Fruit fly (Drosophila melanogaster) whole organism, embryonic: ENCODE measurements around the gene ckd.

Experiments
- CG1024 ChIP-seq: fragments of 200-800 bp; sonication (Bioruptor generic); IDR thresholded peaks from 2 replicates; pipeline ENCODE4 v1.3.6; 2022; ENCODE audit warnings: missing biosample characterization, missing genetic modification characterization
- CG11504 ChIP-seq: fragments of 200-800 bp; sonication (Bioruptor generic); optimal IDR thresholded peaks from 3 replicates; lab custom pipeline; 2019; ENCODE audit warnings: missing biosample characterization, mild to moderate bottlenecking, missing genetic modification characterization, moderate library complexity
- CG11695 ChIP-seq: fragments of 200-800 bp; sonication (Bioruptor generic); IDR thresholded peaks from 3 replicates; pipeline ENCODE4 v1.3.6; 2022; ENCODE audit warnings: missing biosample characterization, missing genetic modification characterization
- CG15073 ChIP-seq: fragments of 200-800 bp; sonication (Bioruptor generic); optimal IDR thresholded peaks from 2 replicates; lab custom pipeline; 2016; ENCODE audit warnings: missing biosample characterization, missing genetic modification characterization
- CG17829 ChIP-seq: fragments of 200-800 bp; optimal IDR thresholded peaks from 2 replicates; lab custom pipeline; 2019; ENCODE audit warnings: missing biosample characterization, mild to moderate bottlenecking, missing genetic modification characterization, moderate library complexity
- CG2678 ChIP-seq: fragments of 200-800 bp; sonication (Bioruptor generic); optimal IDR thresholded peaks from 3 replicates; lab custom pipeline; 2019; ENCODE audit warnings: missing biosample characterization, mild to moderate bottlenecking, missing genetic modification characterization, moderate library complexity
- CG2889 ChIP-seq: fragments of 200-800 bp; sonication (Bioruptor generic); IDR thresholded peaks from 3 replicates; pipeline ENCODE4 v1.3.6; 2022; ENCODE audit warnings: missing biosample characterization, missing genetic modification characterization
- CG30403 ChIP-seq: fragments of 200-800 bp; sonication (Bioruptor generic); optimal IDR thresholded peaks from 3 replicates; lab custom pipeline; 2016; ENCODE audit warnings: missing biosample characterization, missing genetic modification characterization
- CG3407 ChIP-seq: fragments of 200-800 bp; sonication (Bioruptor generic); optimal IDR thresholded peaks from 2 replicates; lab custom pipeline; 2018; ENCODE audit warnings: missing biosample characterization, mild to moderate bottlenecking, missing genetic modification characterization
- CG6175 ChIP-seq: fragments of 200-800 bp; sonication (Bioruptor generic); IDR thresholded peaks from 3 replicates; pipeline ENCODE4 v1.3.6; 2022; ENCODE audit warnings: missing biosample characterization, missing genetic modification characterization
- CG6689 ChIP-seq: fragments of 200-800 bp; sonication (Bioruptor generic); IDR thresholded peaks from 2 replicates; pipeline ENCODE4 v1.3.6; 2022; ENCODE audit warnings: missing biosample characterization, missing genetic modification characterization
- CG7786 ChIP-seq: fragments of 200-800 bp; sonication (Bioruptor generic); optimal IDR thresholded peaks from 2 replicates; lab custom pipeline; 2016; ENCODE audit warnings: missing biosample characterization, missing genetic modification characterization
- CG7839 ChIP-seq: fragments of 200-800 bp; sonication (Bioruptor generic); optimal IDR thresholded peaks from 3 replicates; lab custom pipeline; 2018; ENCODE audit warnings: missing biosample characterization, mild to moderate bottlenecking, missing genetic modification characterization, moderate library complexity
- CG7987 ChIP-seq: fragments of 200-800 bp; sonication (Bioruptor generic); optimal IDR thresholded peaks from 2 replicates; lab custom pipeline; 2018; ENCODE audit warnings: missing biosample characterization, mild to moderate bottlenecking, missing genetic modification characterization, moderate library complexity
- CG9215 ChIP-seq: fragments of 200-800 bp; sonication (Bioruptor generic); IDR thresholded peaks from 2 replicates; pipeline ENCODE4 v1.3.6; 2022; ENCODE audit warnings: missing biosample characterization, missing genetic modification characterization
- CG9817 ChIP-seq: fragments of 200-800 bp; sonication (Bioruptor generic); optimal IDR thresholded peaks from 2 replicates; lab custom pipeline; 2018; ENCODE audit warnings: missing biosample characterization, mild to moderate bottlenecking, missing genetic modification characterization, moderate library complexity
- Chrac-16 ChIP-seq: fragments of 200-800 bp; sonication (Bioruptor generic); optimal IDR thresholded peaks from 3 replicates; lab custom pipeline; 2016; ENCODE audit warnings: missing biosample characterization, missing genetic modification characterization
- CkIIα-i1 ChIP-seq: fragments of 200-800 bp; sonication (Bioruptor generic); IDR thresholded peaks from 2 replicates; pipeline ENCODE4 v1.3.6; 2022; ENCODE audit warnings: missing biosample characterization, missing genetic modification characterization
- CrebB ChIP-seq: fragments of 200-800 bp; sonication (Bioruptor generic); optimal IDR thresholded peaks from 3 replicates; lab custom pipeline; 2018; ENCODE audit warnings: missing biosample characterization, mild to moderate bottlenecking, missing genetic modification characterization
- D19A ChIP-seq: fragments of 200-800 bp; optimal IDR thresholded peaks from 3 replicates; lab custom pipeline; 2019; ENCODE audit warnings: missing biosample characterization, mild to moderate bottlenecking, missing genetic modification characterization, moderate library complexity
- Oaz ChIP-seq: fragments of 200-800 bp; sonication (Bioruptor generic); IDR thresholded peaks from 2 replicates; pipeline ENCODE4 v1.3.6; 2022; ENCODE audit warnings: missing biosample characterization, missing genetic modification characterization
- Oli ChIP-seq: fragments of 200-800 bp; sonication (Bioruptor generic); optimal IDR thresholded peaks from 2 replicates; lab custom pipeline; 2018; ENCODE audit warnings: missing biosample characterization, mild to moderate bottlenecking, missing genetic modification characterization, moderate library complexity
- Optix ChIP-seq: fragments of 200-800 bp; sonication (Bioruptor generic); IDR thresholded peaks from 3 replicates; pipeline ENCODE4 v1.3.6; 2022; ENCODE audit warnings: missing biosample characterization, missing genetic modification characterization
- PHDP ChIP-seq: fragments of 200-800 bp; sonication (Bioruptor generic); optimal IDR thresholded peaks from 3 replicates; lab custom pipeline; 2018; ENCODE audit warnings: missing biosample characterization, mild to moderate bottlenecking, missing genetic modification characterization, moderate library complexity
- Xbp1 ChIP-seq: fragments of 200-800 bp; sonication (Bioruptor generic); optimal IDR thresholded peaks from 3 replicates; lab custom pipeline; 2016; ENCODE audit warnings: missing biosample characterization, mild to moderate bottlenecking, missing genetic modification characterization
- ab ChIP-seq: fragments of 200-800 bp; sonication (Bioruptor generic); optimal IDR thresholded peaks from 2 replicates; lab custom pipeline; 2016; ENCODE audit warnings: missing biosample characterization, missing genetic modification characterization
- ash1 ChIP-seq: fragments of 200-800 bp; sonication (Bioruptor generic); optimal IDR thresholded peaks from 2 replicates; lab custom pipeline; 2018; ENCODE audit warnings: missing biosample characterization, mild to moderate bottlenecking, missing genetic modification characterization
- cad ChIP-seq: fragments of >200 bp; optimal IDR thresholded peaks from 2 replicates; lab custom pipeline; 2017; ENCODE audit warnings: missing biosample characterization, missing genetic modification characterization
- cg ChIP-seq: fragments of 200-800 bp; sonication (Bioruptor generic); optimal IDR thresholded peaks from 3 replicates; lab custom pipeline; 2019; ENCODE audit warnings: missing biosample characterization, mild to moderate bottlenecking, missing genetic modification characterization, moderate library complexity
- crol ChIP-seq: fragments of 200-800 bp; sonication (Bioruptor generic); IDR thresholded peaks from 2 replicates; pipeline ENCODE4 v1.3.6; 2022; ENCODE audit warnings: missing biosample characterization, missing genetic modification characterization
- danr ChIP-seq: fragments of 200-800 bp; sonication (Bioruptor generic); IDR thresholded peaks from 2 replicates; pipeline ENCODE4 v1.3.6; 2022; ENCODE audit warnings: missing biosample characterization, missing genetic modification characterization
- dmrt99B ChIP-seq: fragments of 200-800 bp; sonication (Bioruptor generic); optimal IDR thresholded peaks from 2 replicates; lab custom pipeline; 2018; ENCODE audit warnings: missing biosample characterization, mild to moderate bottlenecking, missing genetic modification characterization, moderate library complexity
- dpn ChIP-seq, 2 experiments: fragments of 200-800 bp; sonication (Bioruptor generic); optimal IDR thresholded peaks; 3 replicates each; lab custom pipeline; 2016; ENCODE audit warnings: missing biosample characterization in 2 of 2, missing genetic modification characterization in 2 of 2
- gcm ChIP-seq: fragments of 200-800 bp; sonication (Bioruptor generic); optimal IDR thresholded peaks from 2 replicates; lab custom pipeline; 2019; ENCODE audit warnings: missing biosample characterization, mild to moderate bottlenecking, missing genetic modification characterization, moderate library complexity
- ham ChIP-seq: fragments of 200-800 bp; sonication (Bioruptor generic); IDR thresholded peaks from 2 replicates; pipeline ENCODE4 v1.3.6; 2022; ENCODE audit warnings: missing biosample characterization, missing genetic modification characterization
- hb ChIP-seq: fragments of 200-800 bp; sonication (Bioruptor generic); IDR thresholded peaks from 3 replicates; pipeline ENCODE4 v1.3.6; 2022; ENCODE audit warnings: missing biosample characterization, missing genetic modification characterization; ENCODE audit not compliant: partially characterized antibody
- ken ChIP-seq: fragments of 200-800 bp; sonication (Bioruptor generic); IDR thresholded peaks from 3 replicates; pipeline ENCODE4 v1.3.6; 2022; ENCODE audit warnings: missing biosample characterization, missing genetic modification characterization
- lola ChIP-seq, 3 experiments: fragments of >200 bp in 2 of 3; fragments of 200-800 bp in 1 of 3; sonication (Bioruptor generic) in 1 of 3; optimal IDR thresholded peaks; 2 replicates each; lab custom pipeline; 2017 to 2019; ENCODE audit warnings: missing biosample characterization in 3 of 3, missing genetic modification characterization in 3 of 3, mild to moderate bottlenecking in 1 of 3, moderate library complexity in 1 of 3
- mirr ChIP-seq: fragments of 200-800 bp; sonication (Bioruptor generic); optimal IDR thresholded peaks from 3 replicates; lab custom pipeline; 2018; ENCODE audit warnings: missing biosample characterization, mild to moderate bottlenecking, missing genetic modification characterization
- mld ChIP-seq: fragments of 200-800 bp; sonication (Bioruptor generic); IDR thresholded peaks from 3 replicates; pipeline ENCODE4 v1.3.6; 2022; ENCODE audit warnings: missing biosample characterization, missing genetic modification characterization; ENCODE audit not compliant: partially characterized antibody
- nau ChIP-seq: fragments of 200-800 bp; sonication (Bioruptor generic); optimal IDR thresholded peaks from 3 replicates; lab custom pipeline; 2017; ENCODE audit warnings: missing biosample characterization, mild to moderate bottlenecking, missing genetic modification characterization, missing genetic modification reagents
- oc ChIP-seq: fragments of 200-800 bp; sonication (Bioruptor generic); optimal IDR thresholded peaks from 2 replicates; lab custom pipeline; 2018; ENCODE audit warnings: missing biosample characterization, mild to moderate bottlenecking, missing genetic modification characterization, moderate library complexity
- otp ChIP-seq: fragments of 200-800 bp; sonication (Bioruptor generic); IDR thresholded peaks from 3 replicates; pipeline ENCODE4, ENCODE4 v1.3.6; 2022; ENCODE audit warnings: missing biosample characterization, missing genetic modification characterization
- p53 ChIP-seq: fragments of 200-800 bp; sonication (Bioruptor generic); optimal IDR thresholded peaks from 2 replicates; lab custom pipeline; 2016; ENCODE audit warnings: missing biosample characterization, missing genetic modification characterization
- pzg ChIP-seq: fragments of 200-800 bp; sonication (Bioruptor generic); optimal IDR thresholded peaks from 3 replicates; lab custom pipeline; 2018; ENCODE audit warnings: missing biosample characterization, mild to moderate bottlenecking, missing genetic modification characterization, moderate library complexity
- rib ChIP-seq: fragments of 200-800 bp; sonication (Bioruptor generic); IDR thresholded peaks from 2 replicates; pipeline ENCODE4 v1.3.6; 2022; ENCODE audit warnings: missing biosample characterization, missing genetic modification characterization
- sna ChIP-seq: fragments of 200-800 bp; sonication (Bioruptor generic); IDR thresholded peaks from 2 replicates; pipeline ENCODE4 v1.3.6; 2022; ENCODE audit warnings: missing biosample characterization, missing genetic modification characterization; ENCODE audit not compliant: partially characterized antibody
- sob ChIP-seq: fragments of 200-800 bp; sonication (Bioruptor generic); IDR thresholded peaks from 2 replicates; pipeline ENCODE4 v1.3.6; 2022; ENCODE audit warnings: missing biosample characterization, missing genetic modification characterization
- unpg ChIP-seq: fragments of 200-800 bp; sonication (Bioruptor generic); optimal IDR thresholded peaks from 3 replicates; lab custom pipeline; 2018; ENCODE audit warnings: missing biosample characterization, mild to moderate bottlenecking, missing genetic modification characterization, moderate library complexity
- vvl ChIP-seq: fragments of 200-800 bp; sonication (Bioruptor generic); IDR thresholded peaks from 2 replicates; pipeline ENCODE4 v1.3.6; 2022; ENCODE audit warnings: missing biosample characterization, missing genetic modification characterization
- wek ChIP-seq: fragments of 200-800 bp; sonication (Bioruptor generic); optimal IDR thresholded peaks from 3 replicates; lab custom pipeline; 2018; ENCODE audit warnings: missing biosample characterization, mild to moderate bottlenecking, missing genetic modification characterization, moderate library complexity

ckd gene

DNA sequence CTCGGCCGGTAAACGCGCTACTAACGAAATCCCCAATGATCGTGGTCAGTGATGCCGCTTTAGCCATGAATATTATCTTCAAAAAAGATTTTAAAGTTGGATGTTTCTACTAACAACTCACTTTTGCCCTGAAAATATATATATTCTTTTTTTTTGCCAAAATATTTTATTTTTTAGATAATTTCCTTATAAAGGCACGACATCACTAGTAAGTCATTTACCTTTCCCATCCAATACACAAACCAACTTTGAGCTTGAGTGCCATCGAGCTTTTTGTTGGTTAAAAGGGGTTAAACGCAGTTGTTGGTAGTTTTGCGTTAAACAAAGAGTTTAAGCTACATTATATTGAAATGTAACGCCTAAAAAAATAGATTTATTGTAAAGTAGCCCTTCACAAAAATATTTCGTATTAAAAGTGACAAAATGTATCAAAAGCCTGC is 45.4 kb downstream of the ckd start, which contains the start of gene CG14968 (continued):
- TF ChIP-seq CG2889 (GFP tag; lab: Robert Waterston, UW) (peak; percentile 93), Chrac-16 (GFP tag; lab: Kevin White, UChicago) (peak; percentile 91), mld (GFP tag; lab: Robert Waterston, UW) (no peak), ham (GFP tag; lab: Robert Waterston, UW) (peak; percentile 81), ash1 (GFP tag; lab: Kevin White, UChicago) (peak; percentile 72), CG15073 (peak; percentile 45), gcm (GFP tag; lab: Kevin White, UChicago) (peak; percentile 79), CG3407 (GFP tag; lab: Kevin White, UChicago) (peak; percentile 75), dpn (GFP tag; optimal IDR thresholded peaks at IDR 0.05; lab: Kevin White, UChicago) (peak; percentile 87 to 94), CG1024 (GFP tag; lab: Robert Waterston, UW) (peak; percentile 90), mirr (GFP tag; lab: Kevin White, UChicago) (peak; percentile 9), hb (GFP tag; lab: Robert Waterston, UW) (no peak), Xbp1 (GFP tag; lab: Kevin White, UChicago) (peak; percentile 93), nau (GFP tag; lab: Kevin White, UChicago) (peak; percentile 85), pzg (no peak), danr (GFP tag; lab: Robert Waterston, UW) (peak; percentile 81), Oaz (GFP tag; lab: Robert Waterston, UW) (peak; percentile 96), ab (GFP tag; lab: Kevin White, UChicago) (no peak), crol (GFP tag; lab: Robert Waterston, UW) (peak; percentile 70), CG7839 (tag; lab: Kevin White, UChicago) (peak; percentile 95), CG30403 (GFP tag; lab: Kevin White, UChicago) (peak; percentile 93), CG17829 (tag; lab: Kevin White, UChicago) (peak; percentile 91), CG11695 (GFP tag; lab: Robert Waterston, UW) (peak; percentile 96), Oli (peak; percentile 93), CG9215 (peak; percentile 84), CrebB (tag; lab: Kevin White, UChicago) (peak; percentile 88), CG2678 (tag; lab: Kevin White, UChicago) (peak; percentile 97), Optix (GFP tag; lab: Robert Waterston, UW) (peak; percentile 85), CG7987 (GFP tag; lab: Kevin White, UChicago) (peak; percentile 88), vvl (GFP tag; lab: Robert Waterston, UW) (peak; percentile 99), cad (GFP tag; lab: Kevin White, UChicago) (no peak), D19A (peak; percentile 84), CG7786 (GFP tag; lab: Kevin White, UChicago) (peak; percentile 72), ken (GFP tag; lab: Robert Waterston, UW) (peak; percentile 94), oc (peak; percentile 94), sob (GFP tag; lab: Robert Waterston, UW) (peak; percentile 98), lola (GFP tag; optimal IDR thresholded peaks at IDR 0.05; lab: Kevin White, UChicago) (peak in 1 of 3 experiments; percentile 86), rib (GFP tag; lab: Robert Waterston, UW) (peak; percentile 94), wek (GFP tag; lab: Kevin White, UChicago) (no peak), CkIIα-i1 (peak; percentile 77), CG9817 (peak; percentile 86), CG6175 (GFP tag; lab: Robert Waterston, UW) (peak; percentile 94), otp (peak; percentile 93), cg (GFP tag; lab: Kevin White, UChicago) (no peak), unpg (peak; percentile 95), sna (GFP tag; lab: Robert Waterston, UW) (no peak), PHDP (peak; percentile 97), CG11504 (tag; lab: Kevin White, UChicago) (peak; percentile 95), p53 (GFP tag; lab: Kevin White, UChicago) (no peak), dmrt99B (tag; lab: Kevin White, UChicago) (peak; percentile 93), CG6689 (GFP tag; lab: Robert Waterston, UW) (peak; percentile 93)
